Worm (Caenorhabditis elegans) whole organism, early embryonic: ENCODE data around the gene Y69A2AR.25.

ENCODE experiments used
- B0310.2 ChIP-seq: sonication (generic microtip); optimal IDR thresholded peaks from 2 replicates; lab custom pipeline; 2016; ENCODE audit warnings: mild to moderate bottlenecking, missing genetic modification characterization, missing compliant biosample characterization
- F13C5.2 ChIP-seq: sonication (generic microtip); optimal IDR thresholded peaks from 2 replicates; lab custom pipeline; 2017; ENCODE audit warnings: mild to moderate bottlenecking, missing genetic modification characterization, inconsistent platforms, missing compliant biosample characterization
- ama-1 ChIP-seq: fragments of 150-350 bp; optimal IDR thresholded peaks from 2 replicates; lab custom pipeline; 2014
- hmg-4 ChIP-seq: fragments of 200-800 bp; sonication (Bioruptor generic); optimal IDR thresholded peaks from 2 replicates; lab custom pipeline; 2018; ENCODE audit warnings: mild to moderate bottlenecking, missing genetic modification characterization, missing compliant biosample characterization
- hnd-1 ChIP-seq: sonication (generic microtip); optimal IDR thresholded peaks from 2 replicates; lab custom pipeline; 2016; ENCODE audit warnings: missing genetic modification characterization, missing compliant biosample characterization
- pes-1 ChIP-seq: fragments of 200-800 bp; sonication (Bioruptor generic); IDR thresholded peaks from 2 replicates; pipeline ENCODE4 v1.3.6; 2022; ENCODE audit warnings: missing genetic modification reagents, missing genetic modification characterization, missing compliant biosample characterization
- sea-1 ChIP-seq: fragments of 200-800 bp; sonication (Bioruptor generic); conservative IDR thresholded peaks from 2 replicates; pipeline ENCODE4 v1.3.6; 2022; ENCODE audit warnings: missing genetic modification characterization, missing compliant biosample characterization
- tra-4 ChIP-seq: sonication (generic microtip); optimal IDR thresholded peaks from 2 replicates; lab custom pipeline; 2017; ENCODE audit warnings: missing genetic modification characterization, missing compliant biosample characterization

- no peak for TF ChIP-seq hnd-1
- TF ChIP-seq B0310.2 (tag; lab: Kevin White, UChicago) = no peak
- TF ChIP-seq tra-4 = no peak
- no peak for TF ChIP-seq F13C5.2
- no peak for TF ChIP-seq ama-1 (lab: Kevin White, UChicago)
- no peak for TF ChIP-seq pes-1
- TF ChIP-seq sea-1 (GFP tag; lab: Robert Waterston, UW) = no peak
- TF ChIP-seq hmg-4 (GFP tag; lab: Kevin White, UChicago) = no peak
Measured at ce11 chrIV:2610974-2611373, 42.8 kb upstream of the Y69A2AR.25 start.
